Fruit fly (Drosophila melanogaster) whole organism, embryonic: ENCODE results near the gene Cby.
A peak's percentile ranks its signal among the peaks of the same experiment; 100 is the strongest.

Source experiments
- Adf1 ChIP-seq: fragments of 200-800 bp; sonication (Bioruptor generic); IDR thresholded peaks from 2 replicates; pipeline ENCODE4 v1.3.6; 2022; ENCODE audit warnings: missing biosample characterization, missing genetic modification characterization
- Atf3 ChIP-seq: fragments of 200-800 bp; sonication (Bioruptor generic); optimal IDR thresholded peaks from 3 replicates; lab custom pipeline; 2016; ENCODE audit warnings: missing biosample characterization, missing genetic modification characterization
- B-H2 ChIP-seq: fragments of 200-800 bp; sonication (Bioruptor generic); optimal IDR thresholded peaks from 2 replicates; lab custom pipeline; 2018; ENCODE audit warnings: missing biosample characterization, mild to moderate bottlenecking, missing genetic modification characterization
- C15 ChIP-seq: fragments of 200-800 bp; sonication (Bioruptor generic); IDR thresholded peaks from 3 replicates; pipeline ENCODE4 v1.3.6; 2022; ENCODE audit warnings: missing biosample characterization, missing genetic modification characterization
- CG10267 ChIP-seq: fragments of 200-800 bp; sonication (Bioruptor generic); optimal IDR thresholded peaks from 2 replicates; lab custom pipeline; 2018; ENCODE audit warnings: missing biosample characterization, mild to moderate bottlenecking, missing genetic modification characterization, moderate library complexity
- CG10274 ChIP-seq: fragments of 200-800 bp; sonication (Bioruptor generic); optimal IDR thresholded peaks from 3 replicates; lab custom pipeline; 2017; ENCODE audit warnings: missing biosample characterization, mild to moderate bottlenecking, missing genetic modification characterization
- CG11695 ChIP-seq: fragments of 200-800 bp; sonication (Bioruptor generic); IDR thresholded peaks from 3 replicates; pipeline ENCODE4 v1.3.6; 2022; ENCODE audit warnings: missing biosample characterization, missing genetic modification characterization
- CG12219 ChIP-seq: fragments of 200-800 bp; sonication (Bioruptor generic); optimal IDR thresholded peaks from 3 replicates; lab custom pipeline; 2018; ENCODE audit warnings: missing biosample characterization, mild to moderate bottlenecking, missing genetic modification characterization
- CG12744 ChIP-seq: fragments of 200-800 bp; sonication (Bioruptor generic); optimal IDR thresholded peaks from 2 replicates; lab custom pipeline; 2016; ENCODE audit warnings: missing biosample characterization, missing genetic modification characterization
- CG13296 ChIP-seq: fragments of 200-800 bp; sonication (Bioruptor generic); optimal IDR thresholded peaks from 3 replicates; lab custom pipeline; 2018; ENCODE audit warnings: missing biosample characterization, mild to moderate bottlenecking, missing genetic modification characterization
- CG1602 ChIP-seq: fragments of 200-800 bp; sonication (Bioruptor generic); optimal IDR thresholded peaks from 3 replicates; lab custom pipeline; 2016; ENCODE audit warnings: missing biosample characterization, missing genetic modification characterization
- CG17385 ChIP-seq: fragments of 200-800 bp; sonication (Bioruptor generic); optimal IDR thresholded peaks from 3 replicates; lab custom pipeline; 2018; ENCODE audit warnings: missing biosample characterization, mild to moderate bottlenecking, missing genetic modification characterization
- CG2116 ChIP-seq: fragments of 200-800 bp; sonication (Bioruptor generic); optimal IDR thresholded peaks from 3 replicates; lab custom pipeline; 2018; ENCODE audit warnings: missing biosample characterization, mild to moderate bottlenecking, missing genetic modification characterization
- CG2678 ChIP-seq: fragments of 200-800 bp; sonication (Bioruptor generic); optimal IDR thresholded peaks from 3 replicates; lab custom pipeline; 2019; ENCODE audit warnings: missing biosample characterization, mild to moderate bottlenecking, missing genetic modification characterization, moderate library complexity
- CG32532 ChIP-seq: fragments of 200-800 bp; sonication (Bioruptor generic); IDR thresholded peaks from 2 replicates; pipeline ENCODE4 v1.3.6; 2022; ENCODE audit warnings: missing biosample characterization, missing genetic modification characterization
- CG33213 ChIP-seq: fragments of 200-800 bp; sonication (Bioruptor generic); optimal IDR thresholded peaks from 3 replicates; lab custom pipeline; 2016; ENCODE audit warnings: missing biosample characterization, missing genetic modification characterization
- CG5180 ChIP-seq: fragments of 200-800 bp; sonication (Bioruptor generic); optimal IDR thresholded peaks from 3 replicates; lab custom pipeline; 2017; ENCODE audit warnings: missing biosample characterization, missing genetic modification characterization, mild to moderate bottlenecking, moderate library complexity, missing genetic modification reagents
- CG5953 ChIP-seq: fragments of 200-800 bp; sonication (Bioruptor generic); IDR thresholded peaks from 2 replicates; pipeline ENCODE4 v1.3.6; 2022; ENCODE audit warnings: missing biosample characterization, missing genetic modification characterization
- CG6254 ChIP-seq: fragments of 200-800 bp; sonication (Bioruptor generic); optimal IDR thresholded peaks from 3 replicates; lab custom pipeline; 2017; ENCODE audit warnings: mild to moderate bottlenecking, missing biosample characterization, missing genetic modification reagents, missing genetic modification characterization
- CG6683 ChIP-seq: fragments of 200-800 bp; sonication (Bioruptor generic); optimal IDR thresholded peaks from 2 replicates; lab custom pipeline; 2017; ENCODE audit warnings: missing biosample characterization, mild to moderate bottlenecking, missing genetic modification characterization, missing genetic modification reagents
- CG7357 ChIP-seq: fragments of 200-800 bp; sonication (Bioruptor generic); IDR thresholded peaks from 3 replicates; pipeline ENCODE4 v1.3.6; 2022; ENCODE audit warnings: missing biosample characterization, missing genetic modification characterization
- CG8290 ChIP-seq, 3 experiments: fragments of 200-800 bp; sonication (Bioruptor generic); optimal IDR thresholded peaks; 2 replicates each; lab custom pipeline; 2016 to 2019; ENCODE audit warnings: missing biosample characterization in 3 of 3, missing genetic modification characterization in 3 of 3, mild to moderate bottlenecking in 2 of 3, moderate library complexity in 1 of 3
- CG9437 ChIP-seq: fragments of 200-800 bp; sonication (Bioruptor generic); optimal IDR thresholded peaks from 2 replicates; lab custom pipeline; 2018; ENCODE audit warnings: missing biosample characterization, mild to moderate bottlenecking, missing genetic modification characterization
- CG9797 ChIP-seq: fragments of 200-800 bp; sonication (Bioruptor generic); optimal IDR thresholded peaks from 3 replicates; lab custom pipeline; 2018; ENCODE audit warnings: missing biosample characterization, mild to moderate bottlenecking, missing genetic modification characterization
- CTCF ChIP-seq: fragments of 200-800 bp; sonication (Bioruptor generic); optimal IDR thresholded peaks from 2 replicates; lab custom pipeline; 2017; ENCODE audit warnings: missing biosample characterization, mild to moderate bottlenecking, missing genetic modification characterization, moderate library complexity
- Elba2 ChIP-seq: fragments of 200-800 bp; sonication (Bioruptor generic); optimal IDR thresholded peaks from 3 replicates; lab custom pipeline; 2016; ENCODE audit warnings: missing biosample characterization, missing genetic modification characterization
- Fer3 ChIP-seq: fragments of 200-800 bp; sonication (Bioruptor generic); optimal IDR thresholded peaks from 2 replicates; lab custom pipeline; 2018; ENCODE audit warnings: missing biosample characterization, mild to moderate bottlenecking, missing genetic modification characterization, moderate library complexity
- HLH3B ChIP-seq: fragments of 200-800 bp; sonication (Bioruptor generic); IDR thresholded peaks from 2 replicates; pipeline ENCODE4 v1.3.6; 2022; ENCODE audit warnings: missing biosample characterization, missing genetic modification characterization
- Hey ChIP-seq: fragments of 200-800 bp; sonication (Bioruptor generic); optimal IDR thresholded peaks from 3 replicates; lab custom pipeline; 2018; ENCODE audit warnings: missing biosample characterization, mild to moderate bottlenecking, missing genetic modification characterization
- Mrtf ChIP-seq: fragments of 200-800 bp; sonication (Bioruptor generic); IDR thresholded peaks from 3 replicates; pipeline ENCODE4 v1.3.6; 2022; ENCODE audit warnings: missing biosample characterization, missing genetic modification characterization
- Myb ChIP-seq: fragments of 200-800 bp; sonication (Bioruptor generic); optimal IDR thresholded peaks from 2 replicates; lab custom pipeline; 2016; ENCODE audit warnings: missing biosample characterization, missing genetic modification characterization
- Pdp1 ChIP-seq, 2 experiments: fragments of 200-800 bp; sonication (Bioruptor generic); optimal IDR thresholded peaks; 3 replicates each; lab custom pipeline; 2016; ENCODE audit warnings: missing biosample characterization in 2 of 2, missing genetic modification characterization in 2 of 2, mild to moderate bottlenecking in 1 of 2, moderate library complexity in 1 of 2
- ato ChIP-seq: fragments of 200-800 bp; sonication (Bioruptor generic); IDR thresholded peaks from 2 replicates; pipeline ENCODE4 v1.3.6; 2022; ENCODE audit warnings: missing biosample characterization, missing genetic modification characterization; ENCODE audit not compliant: partially characterized antibody
- bigmax ChIP-seq: fragments of 200-800 bp; sonication (Bioruptor generic); optimal IDR thresholded peaks from 2 replicates; lab custom pipeline; 2018; ENCODE audit warnings: missing biosample characterization, mild to moderate bottlenecking, missing genetic modification characterization
- eve ChIP-seq, 2 experiments: fragments of >200 bp; optimal IDR thresholded peaks; 2 replicates each; lab custom pipeline; 2017; ENCODE audit warnings: missing biosample characterization in 2 of 2, missing genetic modification characterization in 2 of 2
- fd102C ChIP-seq: fragments of 200-800 bp; sonication (Bioruptor generic); optimal IDR thresholded peaks from 2 replicates; lab custom pipeline; 2018; ENCODE audit warnings: missing biosample characterization, mild to moderate bottlenecking, missing genetic modification characterization, moderate library complexity
- fd64A ChIP-seq: fragments of 200-800 bp; sonication (Bioruptor generic); optimal IDR thresholded peaks from 3 replicates; lab custom pipeline; 2018; ENCODE audit warnings: missing biosample characterization, mild to moderate bottlenecking, missing genetic modification characterization
- gsb ChIP-seq: fragments of 200-800 bp; sonication (Bioruptor generic); IDR thresholded peaks from 2 replicates; pipeline ENCODE4 v1.3.6; 2022; ENCODE audit warnings: missing biosample characterization, missing genetic modification characterization
- ham ChIP-seq: fragments of 200-800 bp; sonication (Bioruptor generic); IDR thresholded peaks from 2 replicates; pipeline ENCODE4 v1.3.6; 2022; ENCODE audit warnings: missing biosample characterization, missing genetic modification characterization
- kay ChIP-seq: fragments of 200-800 bp; sonication (Bioruptor generic); optimal IDR thresholded peaks from 2 replicates; lab custom pipeline; 2016; ENCODE audit warnings: missing biosample characterization, missing genetic modification characterization
- knrl ChIP-seq: fragments of 200-800 bp; sonication (Bioruptor generic); IDR thresholded peaks from 3 replicates; pipeline ENCODE4 v1.3.6; 2022; ENCODE audit warnings: missing biosample characterization, missing genetic modification characterization; ENCODE audit not compliant: partially characterized antibody
- lilli ChIP-seq: fragments of 200-800 bp; sonication (Bioruptor generic); optimal IDR thresholded peaks from 3 replicates; lab custom pipeline; 2016; ENCODE audit warnings: missing biosample characterization, missing genetic modification characterization
- lov ChIP-seq, 2 experiments: fragments of 200-800 bp in 1 of 2; fragments of >200 bp in 1 of 2; sonication (Bioruptor generic) in 1 of 2; IDR thresholded peaks in 1 of 2; optimal IDR thresholded peaks in 1 of 2; 2 replicates in 1 of 2; 3 replicates in 1 of 2; pipeline versions ENCODE4 v1.3.6 to Lab custom; 2017 to 2022; ENCODE audit warnings: missing biosample characterization in 1 of 2, missing genetic modification characterization in 1 of 2
- onecut ChIP-seq: fragments of 200-800 bp; sonication (Bioruptor generic); IDR thresholded peaks from 2 replicates; pipeline ENCODE4 v1.3.6; 2022; ENCODE audit warnings: missing biosample characterization, missing genetic modification characterization
- org-1 ChIP-seq: fragments of 200-800 bp; sonication (Bioruptor generic); optimal IDR thresholded peaks from 2 replicates; lab custom pipeline; 2017; ENCODE audit warnings: missing biosample characterization, missing genetic modification characterization
- prd ChIP-seq, 3 experiments: fragments of >200 bp in 2 of 3; fragments of 200-800 bp in 1 of 3; sonication (Bioruptor generic) in 1 of 3; optimal IDR thresholded peaks in 2 of 3; IDR thresholded peaks in 1 of 3; 2 replicates in 2 of 3; 3 replicates in 1 of 3; pipeline versions ENCODE4 v1.3.6 to Lab custom; 2017 to 2022; ENCODE audit warnings: missing biosample characterization in 1 of 3, missing genetic modification characterization in 1 of 3
- sd ChIP-seq: fragments of 200-800 bp; sonication (Bioruptor generic); optimal IDR thresholded peaks from 3 replicates; lab custom pipeline; 2018; ENCODE audit warnings: missing biosample characterization, mild to moderate bottlenecking, missing genetic modification characterization, moderate library complexity
- sisA ChIP-seq: fragments of 200-800 bp; sonication (Bioruptor generic); IDR thresholded peaks from 2 replicates; pipeline ENCODE4 v1.3.6; 2022; ENCODE audit warnings: missing biosample characterization, missing genetic modification characterization
- stc ChIP-seq: fragments of 200-800 bp; sonication (Bioruptor generic); IDR thresholded peaks from 2 replicates; pipeline ENCODE4 v1.3.6; 2022; ENCODE audit warnings: missing biosample characterization, missing genetic modification characterization
- vfl ChIP-seq: fragments of 200-800 bp; sonication (Bioruptor generic); optimal IDR thresholded peaks from 2 replicates; lab custom pipeline; 2016; ENCODE audit warnings: missing biosample characterization, missing genetic modification characterization
- vnd ChIP-seq: fragments of 200-800 bp; sonication (Bioruptor generic); IDR thresholded peaks from 3 replicates; pipeline ENCODE4 v1.3.6; 2022; ENCODE audit warnings: missing biosample characterization, missing genetic modification characterization; ENCODE audit not compliant: partially characterized antibody

Cby gene

dm6 chr3R:21864992-21865391 lies 2.8 kb upstream of the Cby start, which contains the start of gene lsn (continued):
- TF ChIP-seq prd (optimal IDR thresholded peaks at IDR 0.05; lab: Kevin White, UChicago) (no peak), prd (GFP tag; IDR thresholded peaks at IDR 0.05; lab: Robert Waterston, UW) (no peak), Hey (tag; lab: Kevin White, UChicago) (no peak), Mrtf (no peak), fd64A (GFP tag; lab: Kevin White, UChicago) (no peak), CG32532 (GFP tag; lab: Robert Waterston, UW) (no peak), CG12744 (GFP tag; lab: Kevin White, UChicago) (no peak), CG1602 (GFP tag; lab: Kevin White, UChicago) (no peak), vnd (GFP tag; lab: Robert Waterston, UW) (no peak), org-1 (GFP tag; lab: Kevin White, UChicago) (no peak), CG11695 (GFP tag; lab: Robert Waterston, UW) (no peak), CG5953 (GFP tag; lab: Robert Waterston, UW) (no peak), gsb (no peak), CG6683 (GFP tag; lab: Kevin White, UChicago) (no peak), CG10267 (tag; lab: Kevin White, UChicago) (no peak), Adf1 (GFP tag; lab: Robert Waterston, UW) (no peak), CG10274 (GFP tag; lab: Kevin White, UChicago) (no peak), CG8290 (GFP tag; optimal IDR thresholded peaks at IDR 0.05; lab: Kevin White, UChicago) (no peak), CG8290 (tag; optimal IDR thresholded peaks at IDR 0.05; lab: Kevin White, UChicago) (peak in 1 of 2 experiments; percentile 82), CG5180 (GFP tag; lab: Kevin White, UChicago) (no peak), eve (GFP tag; optimal IDR thresholded peaks at IDR 0.05; lab: Kevin White, UChicago) (no peak), CTCF (no peak), sisA (GFP tag; lab: Robert Waterston, UW) (no peak), CG33213 (GFP tag; lab: Kevin White, UChicago) (no peak), fd102C (no peak), CG2116 (GFP tag; lab: Kevin White, UChicago) (no peak), sd (tag; lab: Kevin White, UChicago) (peak; percentile 65), HLH3B (GFP tag; lab: Robert Waterston, UW) (no peak), Pdp1 (GFP tag; optimal IDR thresholded peaks at IDR 0.05; lab: Kevin White, UChicago) (peak in 1 of 2 experiments; percentile 16), bigmax (GFP tag; lab: Kevin White, UChicago) (no peak), ato (GFP tag; lab: Robert Waterston, UW) (no peak), CG13296 (GFP tag; lab: Kevin White, UChicago) (peak; percentile 30), lov (optimal IDR thresholded peaks at IDR 0.05; lab: Kevin White, UChicago) (no peak), lov (GFP tag; IDR thresholded peaks at IDR 0.05; lab: Robert Waterston, UW) (no peak), kay (GFP tag; lab: Kevin White, UChicago) (no peak), ham (GFP tag; lab: Robert Waterston, UW) (no peak), lilli (GFP tag; lab: Kevin White, UChicago) (no peak), CG12219 (no peak), CG2678 (tag; lab: Kevin White, UChicago) (peak; percentile 37), CG6254 (no peak), stc (0 out of 2 replicates have a peak, but pooled peaks have one; percentile 11), CG9797 (GFP tag; lab: Kevin White, UChicago) (no peak), C15 (GFP tag; lab: Robert Waterston, UW) (no peak), knrl (no peak), onecut (no peak), Myb (no peak), CG17385 (no peak), Fer3 (tag; lab: Kevin White, UChicago) (peak; percentile 4), vfl (GFP tag; lab: Kevin White, UChicago) (no peak), Elba2 (GFP tag; lab: Kevin White, UChicago) (no peak), B-H2 (GFP tag; lab: Kevin White, UChicago) (no peak), CG7357 (GFP tag; lab: Robert Waterston, UW) (no peak), CG9437 (GFP tag; lab: Kevin White, UChicago) (peak; percentile 100), Atf3 (GFP tag; lab: Kevin White, UChicago) (no peak)
